Worm (Caenorhabditis elegans) whole organism, L2 larva: ENCODE results near the gene sra-8.

ENCODE experiments used
- R02D3.7 ChIP-seq: fragments of 150-350 bp; optimal IDR thresholded peaks from 2 replicates; lab custom pipeline; 2014; ENCODE audit warnings: missing biosample characterization, missing genetic modification characterization
- ZK546.5 ChIP-seq: sonication (generic microtip); optimal IDR thresholded peaks from 2 replicates; lab custom pipeline; 2017; ENCODE audit warnings: missing biosample characterization, missing genetic modification characterization
- dmd-4 ChIP-seq: sonication (generic microtip); optimal IDR thresholded peaks from 2 replicates; lab custom pipeline; 2017; ENCODE audit warnings: missing biosample characterization, missing genetic modification characterization
- fos-1 ChIP-seq: fragments of 150-350 bp; optimal IDR thresholded peaks from 2 replicates; lab custom pipeline; 2014; ENCODE audit warnings: missing biosample characterization, missing genetic modification characterization
- lin-13 ChIP-seq: fragments of 150-350 bp; optimal IDR thresholded peaks from 2 replicates; lab custom pipeline; 2014; ENCODE audit warnings: missing biosample characterization, missing genetic modification reagents, missing genetic modification characterization
- nhr-237 ChIP-seq: fragments of 150-350 bp; optimal IDR thresholded peaks from 2 replicates; lab custom pipeline; 2014; ENCODE audit warnings: missing biosample characterization, missing genetic modification characterization
- snpc-4 ChIP-seq: fragments of 150-350 bp; optimal IDR thresholded peaks from 2 replicates; lab custom pipeline; 2014; ENCODE audit warnings: missing biosample characterization, missing genetic modification characterization
- zag-1 ChIP-seq: fragments of 150-350 bp; optimal IDR thresholded peaks from 2 replicates; lab custom pipeline; 2014; ENCODE audit warnings: missing biosample characterization, missing genetic modification characterization

- TF ChIP-seq ZK546.5 = no peak
- TF ChIP-seq dmd-4 (tag; lab: Kevin White, UChicago) = no peak
- no peak for TF ChIP-seq lin-13 (GFP tag; lab: Kevin White, UChicago)
- no peak for TF ChIP-seq R02D3.7 (tag; lab: Kevin White, UChicago)
- no peak for TF ChIP-seq fos-1 (tag; lab: Kevin White, UChicago)
- TF ChIP-seq zag-1 = no peak
- no peak for TF ChIP-seq nhr-237 (tag; lab: Kevin White, UChicago)
- TF ChIP-seq snpc-4 = no peak
These were observed 15.7 kb downstream of the sra-8 start, which contains the start of gene F35H8.1 for ce11 chrII:9553179-9553578.
